Worm (Caenorhabditis elegans): ENCODE data around the gene dpm-3.

DNA sequence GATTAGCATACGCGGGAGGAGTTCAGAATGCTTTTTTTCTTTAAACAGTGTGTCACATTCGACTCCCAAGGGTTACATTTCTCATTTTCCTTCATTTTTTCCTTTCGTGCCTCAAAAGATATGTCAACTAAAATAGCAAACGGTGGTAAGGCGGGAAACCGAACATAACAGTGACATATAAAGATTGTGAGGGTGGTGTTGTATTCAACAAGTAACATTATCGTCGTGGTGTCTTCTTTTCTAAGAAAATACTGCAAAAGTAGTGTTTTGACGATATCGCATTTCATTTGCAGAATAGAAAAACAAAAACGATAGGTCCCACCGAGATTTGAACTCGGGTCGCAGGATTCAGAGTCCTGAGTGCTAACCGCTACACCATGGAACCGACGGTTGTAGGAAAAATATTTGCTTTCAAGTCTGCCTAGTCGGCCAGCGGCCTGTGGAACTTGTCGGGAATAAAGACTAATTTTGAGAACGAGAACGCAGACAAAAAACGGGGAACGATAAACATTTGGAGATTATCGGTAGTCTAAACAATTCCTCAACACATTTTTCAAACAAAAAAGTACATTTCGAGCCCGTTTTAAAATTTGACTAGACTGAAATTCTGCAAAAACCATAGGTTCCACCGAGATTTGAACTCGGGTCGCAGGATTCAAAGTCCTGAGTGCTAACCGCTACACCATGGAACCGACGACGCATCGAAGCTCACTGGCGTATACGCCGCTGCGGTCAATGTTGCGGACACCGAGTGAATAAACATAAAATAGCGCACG lies 25.4 kb downstream of the dpm-3 start:
- TF ChIP-seq dao-5 (tag; optimal IDR thresholded peaks at IDR 0.05) (no peak), him-1 (tag; optimal IDR thresholded peaks at IDR 0.05) (no peak)

Data from whole organism, L4/young adult.